Fruit fly (Drosophila melanogaster): ENCODE data around the gene Ktl.

Gene Ktl

dm6 chr3R:20845493-20845892, 51.6 kb downstream of the Ktl start (continued):
- peak; percentile 12 for TF ChIP-seq CG18262 (tag; optimal IDR thresholded peaks at IDR 0.05)
- TF ChIP-seq dmrt99B (tag; optimal IDR thresholded peaks at IDR 0.05) = peak; percentile 25
- no peak for TF ChIP-seq CTCF (GFP tag; optimal IDR thresholded peaks at IDR 0.05)
- no peak for TF ChIP-seq ind (GFP tag; optimal IDR thresholded peaks at IDR 0.05)
- no peak for TF ChIP-seq Atf-2 (GFP tag; optimal IDR thresholded peaks at IDR 0.05)
- no peak for TF ChIP-seq Xbp1 (GFP tag; optimal IDR thresholded peaks at IDR 0.05)
- no peak for TF ChIP-seq B-H1 (GFP tag; IDR thresholded peaks at IDR 0.05)
- TF ChIP-seq pita (GFP tag; optimal IDR thresholded peaks at IDR 0.05) = no peak
- no peak for TF ChIP-seq Lpt (GFP tag; optimal IDR thresholded peaks at IDR 0.05)
